Fruit fly (Drosophila melanogaster) whole organism, adult: ENCODE measurements around the gene Hez.
A peak's percentile ranks its signal among the peaks of the same experiment; 100 is the strongest.

Source experiments
- CG11617 ChIP-seq: fragments of 200-800 bp; sonication (Bioruptor generic); optimal IDR thresholded peaks from 2 replicates; lab custom pipeline; 2017; ENCODE audit warnings: mild to moderate bottlenecking, missing biosample characterization, missing genetic modification reagents, missing genetic modification characterization
- CG12768 ChIP-seq: fragments of 200-800 bp; sonication (Bioruptor generic); optimal IDR thresholded peaks from 2 replicates; lab custom pipeline; 2017; ENCODE audit warnings: missing biosample characterization, missing genetic modification characterization, mild to moderate bottlenecking, moderate library complexity, missing genetic modification reagents
- CG14711 ChIP-seq: fragments of 200-800 bp; sonication (Bioruptor generic); optimal IDR thresholded peaks from 2 replicates; lab custom pipeline; 2018; ENCODE audit warnings: missing biosample characterization, mild to moderate bottlenecking, missing genetic modification characterization, moderate library complexity
- CG1620 ChIP-seq: fragments of 200-800 bp; sonication (Bioruptor generic); optimal IDR thresholded peaks from 2 replicates; lab custom pipeline; 2016; ENCODE audit warnings: missing biosample characterization, missing genetic modification characterization
- CG33017 ChIP-seq: fragments of 200-800 bp; sonication (Bioruptor generic); optimal IDR thresholded peaks from 2 replicates; lab custom pipeline; 2018; ENCODE audit warnings: missing biosample characterization, mild to moderate bottlenecking, missing genetic modification characterization, moderate library complexity
- CG5204 ChIP-seq: fragments of 200-800 bp; sonication (Bioruptor generic); optimal IDR thresholded peaks from 2 replicates; lab custom pipeline; 2016; ENCODE audit warnings: missing biosample characterization, missing genetic modification characterization
- CG7045 ChIP-seq: fragments of 200-800 bp; sonication (Bioruptor generic); optimal IDR thresholded peaks from 2 replicates; lab custom pipeline; 2017; ENCODE audit warnings: missing biosample characterization, mild to moderate bottlenecking, missing genetic modification characterization
- CG7101 ChIP-seq: fragments of 200-800 bp; sonication (Bioruptor generic); optimal IDR thresholded peaks from 2 replicates; lab custom pipeline; 2018; ENCODE audit warnings: missing biosample characterization, mild to moderate bottlenecking, missing genetic modification characterization, moderate library complexity
- Clk ChIP-seq: fragments of 200-800 bp; sonication (Bioruptor generic); optimal IDR thresholded peaks from 2 replicates; lab custom pipeline; 2017; ENCODE audit warnings: missing biosample characterization, missing genetic modification characterization
- Crg-1 ChIP-seq: fragments of 200-800 bp; sonication (Bioruptor generic); optimal IDR thresholded peaks from 2 replicates; lab custom pipeline; 2016; ENCODE audit warnings: missing biosample characterization, missing genetic modification characterization
- Hr96 ChIP-seq: fragments of 200-800 bp; sonication (Bioruptor generic); optimal IDR thresholded peaks from 2 replicates; lab custom pipeline; 2016; ENCODE audit warnings: missing biosample characterization, missing genetic modification characterization
- Mnt ChIP-seq: fragments of 200-800 bp; sonication (Bioruptor generic); optimal IDR thresholded peaks from 2 replicates; lab custom pipeline; 2016; ENCODE audit warnings: missing biosample characterization, mild to moderate bottlenecking, missing genetic modification characterization
- bab1 ChIP-seq: fragments of 200-800 bp; sonication (Bioruptor generic); optimal IDR thresholded peaks from 3 replicates; lab custom pipeline; 2019; ENCODE audit warnings: missing biosample characterization, mild to moderate bottlenecking, missing genetic modification characterization, moderate library complexity
- cic ChIP-seq: fragments of 200-800 bp; sonication (Bioruptor generic); optimal IDR thresholded peaks from 2 replicates; lab custom pipeline; 2017; ENCODE audit warnings: missing biosample characterization, mild to moderate bottlenecking, missing genetic modification characterization, moderate library complexity
- cnc ChIP-seq, 2 experiments: fragments of >200 bp; optimal IDR thresholded peaks; 2 replicates each; lab custom pipeline; 2017
- kay ChIP-seq: fragments of 200-800 bp; sonication (Bioruptor generic); peaks from one replicate; lab custom pipeline; 2016; ENCODE audit warnings: missing biosample characterization, missing genetic modification characterization, borderline replicate concordance
- ovo ChIP-seq: fragments of 200-800 bp; sonication (Bioruptor generic); optimal IDR thresholded peaks from 2 replicates; lab custom pipeline; 2016; ENCODE audit warnings: missing biosample characterization, missing genetic modification characterization
- pad ChIP-seq: fragments of 200-800 bp; sonication (Bioruptor generic); optimal IDR thresholded peaks from 3 replicates; lab custom pipeline; 2017; ENCODE audit warnings: missing biosample characterization, missing genetic modification characterization, mild to moderate bottlenecking, moderate library complexity, missing genetic modification reagents
- tj ChIP-seq: fragments of 200-800 bp; sonication (Bioruptor generic); optimal IDR thresholded peaks from 3 replicates; lab custom pipeline; 2017; ENCODE audit warnings: missing biosample characterization, mild to moderate bottlenecking, missing genetic modification characterization, moderate library complexity
- toe ChIP-seq: fragments of 200-800 bp; sonication (Bioruptor generic); optimal IDR thresholded peaks from 2 replicates; lab custom pipeline; 2016; ENCODE audit warnings: missing biosample characterization, missing genetic modification characterization

Hez gene

DNA sequence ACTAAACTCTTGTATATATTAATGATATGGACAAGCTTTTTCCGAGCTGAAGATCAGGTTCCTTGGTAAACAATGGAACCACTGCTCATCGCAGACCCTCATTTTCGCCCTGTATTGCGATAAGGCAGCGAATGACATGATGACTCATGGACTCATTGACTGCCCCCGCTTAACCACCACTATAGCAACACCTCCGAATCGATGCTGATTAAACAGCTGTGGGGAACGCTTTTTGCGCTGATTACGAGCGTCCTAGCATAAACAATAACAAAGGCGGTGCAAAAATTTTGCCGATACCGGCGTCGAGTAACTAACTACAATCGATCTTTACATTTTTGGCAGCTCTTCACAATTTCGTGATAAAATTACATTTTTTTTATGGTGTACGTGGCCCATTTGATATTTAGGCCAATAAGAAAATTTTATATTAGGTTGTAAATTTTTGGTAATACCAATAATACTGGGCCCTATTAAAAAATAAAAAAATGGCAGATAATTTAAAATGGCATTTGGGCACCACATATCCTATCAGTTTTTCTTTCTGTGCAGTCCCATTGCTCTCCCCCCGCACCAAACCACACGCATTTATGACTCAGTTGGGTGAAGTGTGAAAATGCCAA, 2.7 kb upstream of the Hez start:
- TF ChIP-seq Hr96 (GFP tag; lab: Kevin White, UChicago), result no peak
- peak; percentile 70 for TF ChIP-seq cic
- no peak for TF ChIP-seq pad (GFP tag; lab: Kevin White, UChicago)
- TF ChIP-seq CG7101 (tag; lab: Kevin White, UChicago), result no peak
- TF ChIP-seq Mnt (GFP tag; lab: Kevin White, UChicago), result no peak
- peak; percentile 8 for TF ChIP-seq tj (GFP tag; lab: Kevin White, UChicago)
- peak; percentile 94 for TF ChIP-seq kay (GFP tag; lab: Kevin White, UChicago)
- TF ChIP-seq CG14711 (tag; lab: Kevin White, UChicago), result no peak
- no peak for TF ChIP-seq CG12768 (GFP tag; lab: Kevin White, UChicago)

DNA sequence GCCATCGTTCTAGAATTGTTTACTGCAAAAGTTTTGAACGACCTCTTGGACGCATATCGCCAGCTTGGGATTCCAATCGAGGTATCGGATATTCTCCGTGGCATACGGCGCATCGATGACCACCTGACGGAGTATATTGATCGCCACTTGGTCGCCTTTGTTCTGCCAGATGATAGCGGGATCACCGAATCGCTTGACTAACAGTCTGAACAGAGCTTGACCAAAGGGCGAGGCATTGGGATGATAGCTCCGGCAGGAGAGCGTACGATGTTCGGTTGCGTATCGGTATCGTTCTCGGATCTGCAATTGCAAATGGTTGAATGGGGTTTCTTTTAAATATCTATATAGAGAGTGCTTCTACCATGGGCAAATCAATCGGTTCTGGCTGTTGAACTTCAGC, 560 bp downstream of the Hez start:
- TF ChIP-seq Mnt (GFP tag; lab: Kevin White, UChicago) (no peak), CG11617 (GFP tag; lab: Kevin White, UChicago) (no peak), Hr96 (GFP tag; lab: Kevin White, UChicago) (no peak), CG12768 (GFP tag; lab: Kevin White, UChicago) (no peak), tj (GFP tag; lab: Kevin White, UChicago) (no peak), Crg-1 (GFP tag; lab: Kevin White, UChicago) (no peak), CG1620 (GFP tag; lab: Kevin White, UChicago) (no peak), CG7101 (tag; lab: Kevin White, UChicago) (no peak), pad (GFP tag; lab: Kevin White, UChicago) (no peak)

DNA sequence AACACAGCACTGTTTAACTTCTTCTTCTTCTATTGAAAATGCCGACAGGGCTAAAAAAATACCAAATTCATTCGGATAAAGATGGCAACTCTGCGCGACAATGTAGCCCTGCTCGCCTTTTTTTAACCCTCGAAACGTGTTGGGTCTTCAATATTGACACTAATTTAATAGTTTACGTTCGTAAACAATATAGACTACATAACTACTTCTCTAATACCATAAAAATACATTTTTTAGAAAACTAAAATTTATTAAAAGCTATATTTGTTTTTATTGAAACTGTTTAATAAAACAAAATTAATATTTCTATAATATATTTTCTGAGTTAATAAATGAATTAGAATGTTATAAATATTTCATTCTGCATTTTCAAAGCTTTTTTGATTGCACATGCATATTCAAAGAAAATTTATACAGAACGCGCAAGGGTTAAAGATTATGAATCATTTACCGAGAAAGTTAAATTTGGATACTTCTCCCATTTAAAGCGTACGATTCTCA, 5.9 kb downstream of the Hez start, which contains the start of the genes Taf2 and CalpB:
Taf2 (minus strand) TSS at position 54 of the 501 bp plus-strand sequence.
CalpB (plus strand) TSS at position 133 of the 501 bp plus-strand sequence.
- TF ChIP-seq CG7045 (GFP tag; lab: Kevin White, UChicago) (peak; percentile 85), cnc (optimal IDR thresholded peaks at IDR 0.05; lab: Kevin White, UChicago) (no peak), toe (peak; percentile 4), Crg-1 (GFP tag; lab: Kevin White, UChicago) (peak; percentile 57), bab1 (GFP tag; lab: Kevin White, UChicago) (peak; percentile 83), ovo (GFP tag; lab: Kevin White, UChicago) (peak; percentile 36), CG12768 (GFP tag; lab: Kevin White, UChicago) (peak; percentile 73), Mnt (GFP tag; lab: Kevin White, UChicago) (no peak), Clk (GFP tag; lab: Kevin White, UChicago) (peak; percentile 48), CG1620 (GFP tag; lab: Kevin White, UChicago) (peak; percentile 5), CG11617 (GFP tag; lab: Kevin White, UChicago) (peak; percentile 82), pad (GFP tag; lab: Kevin White, UChicago) (peak; percentile 64), Hr96 (GFP tag; lab: Kevin White, UChicago) (peak; percentile 38), CG5204 (peak; percentile 56), CG7101 (tag; lab: Kevin White, UChicago) (peak; percentile 92), CG14711 (tag; lab: Kevin White, UChicago) (peak; percentile 97), cic (peak; percentile 21), tj (GFP tag; lab: Kevin White, UChicago) (peak; percentile 91), kay (GFP tag; lab: Kevin White, UChicago) (no peak), CG33017 (peak; percentile 92)

DNA sequence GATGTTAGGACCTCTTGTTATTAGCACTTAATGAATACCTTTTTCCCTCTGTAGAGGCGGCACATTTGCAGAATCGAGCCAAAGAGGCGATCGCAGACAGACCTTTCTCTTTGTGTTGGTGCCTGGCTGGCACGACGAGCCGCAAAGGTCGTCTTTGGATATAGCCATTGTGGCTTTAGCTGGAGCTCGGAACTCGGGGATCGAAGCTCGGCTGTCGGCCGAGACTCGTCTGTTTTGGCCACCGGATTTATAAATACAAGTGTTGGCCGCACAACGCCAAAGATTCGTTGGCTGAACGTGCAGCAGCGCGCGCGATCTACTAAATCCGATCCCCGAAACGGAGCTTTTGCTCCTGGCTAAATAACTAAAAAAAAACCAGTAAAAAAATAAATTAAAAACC, 15.9 kb downstream of the Hez start, which contains the start of gene CG34382:
CG34382 (plus strand) TSS at position 301 of the 400 bp plus-strand sequence.
- no peak for TF ChIP-seq ovo (GFP tag; lab: Kevin White, UChicago)
- no peak for TF ChIP-seq CG33017
- no peak for TF ChIP-seq toe
- no peak for TF ChIP-seq Mnt (GFP tag; lab: Kevin White, UChicago)
- TF ChIP-seq Crg-1 (GFP tag; lab: Kevin White, UChicago), result no peak
- no peak for TF ChIP-seq CG7101 (tag; lab: Kevin White, UChicago)
- no peak for TF ChIP-seq Clk (GFP tag; lab: Kevin White, UChicago)
- TF ChIP-seq pad (GFP tag; lab: Kevin White, UChicago), result no peak
- no peak for TF ChIP-seq Hr96 (GFP tag; lab: Kevin White, UChicago)
- no peak for TF ChIP-seq CG14711 (tag; lab: Kevin White, UChicago)
- TF ChIP-seq tj (GFP tag; lab: Kevin White, UChicago), result no peak
- TF ChIP-seq cic, result no peak
- TF ChIP-seq cnc (optimal IDR thresholded peaks at IDR 0.05; lab: Kevin White, UChicago), result no peak
- no peak for TF ChIP-seq CG1620 (GFP tag; lab: Kevin White, UChicago)
- TF ChIP-seq CG7045 (GFP tag; lab: Kevin White, UChicago), result no peak
- TF ChIP-seq CG11617 (GFP tag; lab: Kevin White, UChicago), result no peak
- no peak for TF ChIP-seq CG12768 (GFP tag; lab: Kevin White, UChicago)
- no peak for TF ChIP-seq CG5204
- no peak for TF ChIP-seq bab1 (GFP tag; lab: Kevin White, UChicago)

DNA sequence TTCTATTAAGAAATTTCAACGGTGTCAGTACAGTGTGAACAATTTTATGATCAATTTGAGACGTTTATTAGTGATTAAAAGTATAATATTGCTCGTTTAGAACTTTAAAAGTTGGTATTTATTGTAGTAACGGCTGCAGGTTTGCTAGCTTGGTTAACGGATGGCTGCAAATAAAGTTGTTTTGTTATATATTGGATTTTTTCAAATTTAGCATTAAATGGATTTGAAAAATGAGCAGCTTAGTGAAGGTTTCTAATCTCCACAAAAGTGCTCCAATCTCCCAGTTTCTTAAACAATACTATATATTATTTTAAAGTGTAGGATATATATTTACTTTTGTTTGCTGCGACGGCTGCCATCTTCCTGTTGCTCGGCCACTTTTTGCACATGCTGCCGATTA, 22.5 kb downstream of the Hez start:
- no peak for TF ChIP-seq kay (GFP tag; lab: Kevin White, UChicago)
- no peak for TF ChIP-seq bab1 (GFP tag; lab: Kevin White, UChicago)
- no peak for TF ChIP-seq CG1620 (GFP tag; lab: Kevin White, UChicago)
- no peak for TF ChIP-seq CG33017
- TF ChIP-seq CG7101 (tag; lab: Kevin White, UChicago), result no peak
- no peak for TF ChIP-seq cnc (optimal IDR thresholded peaks at IDR 0.05; lab: Kevin White, UChicago)
- no peak for TF ChIP-seq pad (GFP tag; lab: Kevin White, UChicago)
- no peak for TF ChIP-seq Mnt (GFP tag; lab: Kevin White, UChicago)
- TF ChIP-seq Crg-1 (GFP tag; lab: Kevin White, UChicago), result no peak
- TF ChIP-seq CG7045 (GFP tag; lab: Kevin White, UChicago), result no peak
- no peak for TF ChIP-seq CG14711 (tag; lab: Kevin White, UChicago)
- no peak for TF ChIP-seq toe
- no peak for TF ChIP-seq Hr96 (GFP tag; lab: Kevin White, UChicago)
- no peak for TF ChIP-seq Clk (GFP tag; lab: Kevin White, UChicago)
- no peak for TF ChIP-seq CG11617 (GFP tag; lab: Kevin White, UChicago)
- TF ChIP-seq CG12768 (GFP tag; lab: Kevin White, UChicago), result no peak
